Worm (Caenorhabditis elegans) whole organism, L1 larva: Measurements from ENCODE around the gene Y39A1A.9.

Experiments
- F16B12.6 ChIP-seq: fragments of 150-350 bp; optimal IDR thresholded peaks from 2 replicates; lab custom pipeline; 2014; ENCODE audit warnings: missing biosample characterization, missing genetic modification characterization
- Y116A8C.19 ChIP-seq: sonication (generic microtip); optimal IDR thresholded peaks from 2 replicates; lab custom pipeline; 2016; ENCODE audit warnings: missing compliant biosample characterization, missing genetic modification characterization, borderline replicate concordance
- aha-1 ChIP-seq: fragments of 150-350 bp; optimal IDR thresholded peaks from 2 replicates; lab custom pipeline; 2014; ENCODE audit warnings: missing biosample characterization, missing genetic modification characterization
- alr-1 ChIP-seq: fragments of 200-800 bp; sonication (Bioruptor generic); optimal IDR thresholded peaks from 2 replicates; lab custom pipeline; 2018; ENCODE audit warnings: borderline replicate concordance, mild to moderate bottlenecking, missing genetic modification characterization, missing compliant biosample characterization
- aly-2 ChIP-seq: fragments of 150-350 bp; optimal IDR thresholded peaks from 2 replicates; lab custom pipeline; 2014; ENCODE audit warnings: missing biosample characterization, missing genetic modification characterization
- blmp-1 ChIP-seq: fragments of 150-350 bp; optimal IDR thresholded peaks from 2 replicates; lab custom pipeline; 2014; ENCODE audit warnings: missing biosample characterization, missing genetic modification characterization
- ceh-8 ChIP-seq: fragments of 200-800 bp; sonication (Bioruptor generic); optimal IDR thresholded peaks from 2 replicates; lab custom pipeline; 2018; ENCODE audit warnings: mild to moderate bottlenecking, missing genetic modification characterization, moderate library complexity, missing compliant biosample characterization
- ceh-82 ChIP-seq, 3 experiments: fragments of 150-350 bp in 1 of 3; sonication (generic microtip) in 2 of 3; optimal IDR thresholded peaks; 2 replicates each; lab custom pipeline; 2014 to 2017; ENCODE audit warnings: missing biosample characterization in 3 of 3, missing genetic modification characterization in 3 of 3
- ces-1 ChIP-seq: fragments of 150-350 bp; optimal IDR thresholded peaks from 2 replicates; lab custom pipeline; 2014; ENCODE audit warnings: missing biosample characterization, missing genetic modification reagents, missing genetic modification characterization
- dpl-1 ChIP-seq, 3 experiments: fragments of 150-350 bp in 2 of 3; sonication (generic microtip) in 1 of 3; optimal IDR thresholded peaks; 2 replicates each; lab custom pipeline; 2014 to 2017; ENCODE audit warnings: missing biosample characterization in 3 of 3, missing genetic modification characterization in 3 of 3, missing genetic modification reagents in 3 of 3
- dsc-1 ChIP-seq: sonication (generic microtip); optimal IDR thresholded peaks from 2 replicates; lab custom pipeline; 2016; ENCODE audit warnings: mild to moderate bottlenecking, missing genetic modification characterization, missing compliant biosample characterization
- efl-1 ChIP-seq, 4 experiments: fragments of 150-350 bp; optimal IDR thresholded peaks in 3 of 4; peaks in 1 of 4; 1 replicate in 1 of 4; 2 replicates in 3 of 4; lab custom pipeline; 2014; ENCODE audit warnings: missing biosample characterization in 2 of 4, missing genetic modification characterization in 2 of 4, missing genetic modification reagents in 2 of 4
- efl-3 ChIP-seq: fragments of 200-800 bp; sonication (Bioruptor generic); optimal IDR thresholded peaks from 2 replicates; lab custom pipeline; 2018; ENCODE audit warnings: mild to moderate bottlenecking, missing genetic modification characterization, missing compliant biosample characterization
- egl-27 ChIP-seq, 2 experiments: fragments of 150-350 bp in 1 of 2; sonication (generic microtip); optimal IDR thresholded peaks; 3 replicates each; lab custom pipeline; 2017 to 2018; ENCODE audit warnings: missing biosample characterization in 2 of 2, missing genetic modification characterization in 2 of 2, missing genetic modification reagents in 2 of 2
- fkh-10 ChIP-seq: sonication (generic microtip); optimal IDR thresholded peaks from 2 replicates; lab custom pipeline; 2017; ENCODE audit warnings: missing biosample characterization, missing genetic modification reagents, missing genetic modification characterization
- fkh-4 ChIP-seq: sonication (generic microtip); optimal IDR thresholded peaks from 2 replicates; lab custom pipeline; 2016; ENCODE audit warnings: missing compliant biosample characterization, missing genetic modification characterization, borderline replicate concordance
- fos-1 ChIP-seq: fragments of 150-350 bp; optimal IDR thresholded peaks from 2 replicates; lab custom pipeline; 2014; ENCODE audit warnings: missing biosample characterization, missing genetic modification characterization
- hlh-17 ChIP-seq: fragments of 200-800 bp; sonication (Bioruptor generic); optimal IDR thresholded peaks from 2 replicates; lab custom pipeline; 2018; ENCODE audit warnings: missing genetic modification characterization, mild to moderate bottlenecking, missing compliant biosample characterization, moderate library complexity, borderline replicate concordance
- hpl-2 ChIP-seq: fragments of 150-350 bp; optimal IDR thresholded peaks from 2 replicates; lab custom pipeline; 2014; ENCODE audit warnings: missing biosample characterization, missing genetic modification reagents, missing genetic modification characterization
- isw-1 ChIP-seq: fragments of 200-800 bp; sonication (Bioruptor generic); IDR thresholded peaks from 2 replicates; pipeline ENCODE4 v1.3.6; 2022; ENCODE audit warnings: missing genetic modification characterization, missing compliant biosample characterization
- jun-1 ChIP-seq: fragments of 150-350 bp; optimal IDR thresholded peaks from 2 replicates; lab custom pipeline; 2014; ENCODE audit warnings: missing biosample characterization, missing genetic modification reagents, missing genetic modification characterization
- lin-14 ChIP-seq: fragments of 200-800 bp; sonication (Bioruptor generic); optimal IDR thresholded peaks from 2 replicates; lab custom pipeline; 2018; ENCODE audit warnings: mild to moderate bottlenecking, missing genetic modification characterization, moderate library complexity, missing compliant biosample characterization
- lin-15B ChIP-seq: fragments of 150-350 bp; sonication (generic microtip); optimal IDR thresholded peaks from 3 replicates; lab custom pipeline; 2014; ENCODE audit warnings: missing biosample characterization, missing genetic modification characterization
- lin-39 ChIP-seq: fragments of 150-350 bp; optimal IDR thresholded peaks from 2 replicates; lab custom pipeline; 2014; ENCODE audit warnings: missing biosample characterization, missing genetic modification reagents, missing genetic modification characterization
- lir-3 ChIP-seq: sonication (generic microtip); optimal IDR thresholded peaks from 2 replicates; lab custom pipeline; 2016; ENCODE audit warnings: mild to moderate bottlenecking, missing genetic modification characterization, moderate library complexity, missing compliant biosample characterization; ENCODE audit not compliant: poor library complexity
- lsy-2 ChIP-seq, 2 experiments: fragments of 150-350 bp; optimal IDR thresholded peaks; 2 replicates each; lab custom pipeline; 2014; ENCODE audit warnings: missing biosample characterization in 2 of 2, missing genetic modification characterization in 2 of 2
- mab-9 ChIP-seq: fragments of 200-800 bp; sonication (Bioruptor generic); IDR thresholded peaks from 2 replicates; pipeline ENCODE4 v1.3.6; 2022; ENCODE audit warnings: missing genetic modification reagents, missing genetic modification characterization, missing compliant biosample characterization
- mdl-1 ChIP-seq, 2 experiments: fragments of 150-350 bp; optimal IDR thresholded peaks; 2 replicates each; lab custom pipeline; 2014 to 2017; ENCODE audit warnings: missing biosample characterization in 2 of 2, missing genetic modification characterization in 2 of 2, inconsistent platforms in 1 of 2
- mef-2 ChIP-seq: fragments of 150-350 bp; optimal IDR thresholded peaks from 2 replicates; lab custom pipeline; 2014; ENCODE audit warnings: missing biosample characterization, missing genetic modification characterization
- nhr-12 ChIP-seq: sonication (generic microtip); optimal IDR thresholded peaks from 2 replicates; lab custom pipeline; 2017; ENCODE audit warnings: missing biosample characterization, missing genetic modification characterization
- nhr-28 ChIP-seq: fragments of 150-350 bp; optimal IDR thresholded peaks from 2 replicates; lab custom pipeline; 2014; ENCODE audit warnings: missing biosample characterization, missing genetic modification characterization
- nhr-47 ChIP-seq: sonication (generic microtip); optimal IDR thresholded peaks from 2 replicates; lab custom pipeline; 2016; ENCODE audit warnings: mild to moderate bottlenecking, missing genetic modification characterization, moderate library complexity, missing compliant biosample characterization
- nhr-76 ChIP-seq: sonication (generic microtip); optimal IDR thresholded peaks from 2 replicates; lab custom pipeline; 2017; ENCODE audit warnings: missing biosample characterization, missing genetic modification characterization
- nhr-77 ChIP-seq: fragments of 150-350 bp; optimal IDR thresholded peaks from 2 replicates; lab custom pipeline; 2014; ENCODE audit warnings: missing biosample characterization, missing genetic modification characterization
- nhr-84 ChIP-seq: sonication (generic microtip); optimal IDR thresholded peaks from 2 replicates; lab custom pipeline; 2017; ENCODE audit warnings: missing biosample characterization, missing genetic modification characterization
- pqm-1 ChIP-seq: sonication (generic microtip); optimal IDR thresholded peaks from 3 replicates; lab custom pipeline; 2017; ENCODE audit warnings: missing biosample characterization, missing genetic modification characterization
- skn-1 ChIP-seq: fragments of 150-350 bp; optimal IDR thresholded peaks from 2 replicates; lab custom pipeline; 2014; ENCODE audit warnings: missing biosample characterization, missing genetic modification characterization
- snpc-4 ChIP-seq: fragments of 150-350 bp; optimal IDR thresholded peaks from 2 replicates; lab custom pipeline; 2014; ENCODE audit warnings: missing biosample characterization, missing genetic modification characterization
- sox-4 ChIP-seq: sonication (generic microtip); optimal IDR thresholded peaks from 2 replicates; lab custom pipeline; 2016; ENCODE audit warnings: missing genetic modification characterization, missing compliant biosample characterization
- sptf-1 ChIP-seq: fragments of 150-350 bp; optimal IDR thresholded peaks from 2 replicates; lab custom pipeline; 2014; ENCODE audit warnings: missing biosample characterization, missing genetic modification characterization
- sup-37 ChIP-seq: fragments of 200-800 bp; sonication (Bioruptor generic); optimal IDR thresholded peaks from 2 replicates; lab custom pipeline; 2018; ENCODE audit warnings: mild to moderate bottlenecking, missing genetic modification characterization, missing compliant biosample characterization
- swsn-7 ChIP-seq: sonication (generic microtip); optimal IDR thresholded peaks from 2 replicates; lab custom pipeline; 2016; ENCODE audit warnings: missing genetic modification characterization, missing compliant biosample characterization
- tbx-2 ChIP-seq: sonication (generic microtip); optimal IDR thresholded peaks from 2 replicates; lab custom pipeline; 2016; ENCODE audit warnings: missing genetic modification characterization, missing compliant biosample characterization
- unc-130 ChIP-seq: fragments of 150-350 bp; optimal IDR thresholded peaks from 2 replicates; lab custom pipeline; 2017; ENCODE audit warnings: missing biosample characterization, missing genetic modification characterization, inconsistent platforms
- unc-30 ChIP-seq: sonication (generic microtip); optimal IDR thresholded peaks from 2 replicates; lab custom pipeline; 2017; ENCODE audit warnings: missing biosample characterization, missing genetic modification characterization
- unc-62 ChIP-seq: fragments of 150-350 bp; optimal IDR thresholded peaks from 2 replicates; lab custom pipeline; 2014; ENCODE audit warnings: missing biosample characterization, missing genetic modification reagents, missing genetic modification characterization
- unc-86 ChIP-seq: sonication (generic microtip); optimal IDR thresholded peaks from 2 replicates; lab custom pipeline; 2016; ENCODE audit warnings: missing genetic modification characterization, missing compliant biosample characterization
- xbp-1 ChIP-seq: sonication (generic microtip); optimal IDR thresholded peaks from 2 replicates; lab custom pipeline; 2016; ENCODE audit warnings: missing genetic modification characterization, missing compliant biosample characterization
- zag-1 ChIP-seq: fragments of 150-350 bp; optimal IDR thresholded peaks from 2 replicates; lab custom pipeline; 2014; ENCODE audit warnings: missing biosample characterization, missing genetic modification characterization
- zip-4 ChIP-seq: fragments of 200-800 bp; sonication (Bioruptor generic); optimal IDR thresholded peaks from 2 replicates; lab custom pipeline; 2018; ENCODE audit warnings: mild to moderate bottlenecking, missing genetic modification characterization, moderate library complexity, missing compliant biosample characterization
- ztf-11 ChIP-seq, 2 experiments: sonication (generic microtip); optimal IDR thresholded peaks; 2 replicates each; lab custom pipeline; 2016 to 2017; ENCODE audit warnings: missing genetic modification characterization in 2 of 2, missing biosample characterization in 1 of 2, missing compliant biosample characterization in 1 of 2
- ztf-4 ChIP-seq: fragments of 150-350 bp; optimal IDR thresholded peaks from 2 replicates; lab custom pipeline; 2014; ENCODE audit warnings: missing biosample characterization, missing genetic modification characterization

Gene Y39A1A.9

ce11 chrIII:10599699-10600098 lies 33.6 kb downstream of the Y39A1A.9 start (continued):
- TF ChIP-seq aly-2 (tag; lab: Kevin White, UChicago) (peak; percentile 13), nhr-77 (tag; lab: Kevin White, UChicago) (peak; percentile 35), hpl-2 (GFP tag; lab: Kevin White, UChicago) (no peak), ces-1 (GFP tag; lab: Kevin White, UChicago) (no peak), dpl-1 (GFP tag; optimal IDR thresholded peaks at IDR 0.05; lab: Kevin White, UChicago) (peak; percentile 52 to 79 (median 74)), tbx-2 (tag; lab: Kevin White, UChicago) (peak; percentile 70), pqm-1 (tag; lab: Kevin White, UChicago) (no peak), aha-1 (tag; lab: Kevin White, UChicago) (no peak), jun-1 (tag; lab: Kevin White, UChicago) (peak; percentile 46), unc-62 (no peak), unc-86 (tag; lab: Kevin White, UChicago) (peak; percentile 57), Y116A8C.19 (tag; lab: Kevin White, UChicago) (no peak), egl-27 (tag; optimal IDR thresholded peaks at IDR 0.05; lab: Kevin White, UChicago) (no peak), zip-4 (GFP tag; lab: Kevin White, UChicago) (no peak), ztf-4 (peak; percentile 15), fos-1 (tag; lab: Kevin White, UChicago) (peak; percentile 49), sup-37 (GFP tag; lab: Kevin White, UChicago) (no peak), alr-1 (tag; lab: Kevin White, UChicago) (no peak), hlh-17 (no peak), unc-30 (tag; lab: Kevin White, UChicago) (no peak), isw-1 (GFP tag; lab: Robert Waterston, UW) (0 out of 2 replicates have a peak, but pooled peaks have one; percentile 36), lir-3 (tag; lab: Kevin White, UChicago) (peak; percentile 44), mdl-1 (tag; optimal IDR thresholded peaks at IDR 0.05; lab: Kevin White, UChicago) (peak in 1 of 2 experiments; percentile 85), ztf-11 (tag; optimal IDR thresholded peaks at IDR 0.05; lab: Kevin White, UChicago) (peak in 1 of 2 experiments; percentile 26), xbp-1 (tag; lab: Kevin White, UChicago) (peak; percentile 62), skn-1 (peak; percentile 68), sptf-1 (tag; lab: Kevin White, UChicago) (no peak), fkh-4 (tag; lab: Kevin White, UChicago) (no peak), swsn-7 (tag; lab: Kevin White, UChicago) (peak; percentile 74), blmp-1 (tag; lab: Kevin White, UChicago) (peak; percentile 59), mef-2 (tag; lab: Kevin White, UChicago) (no peak), lin-14 (GFP tag; lab: Kevin White, UChicago) (no peak), unc-130 (peak; percentile 62), efl-1 (optimal IDR thresholded peaks at IDR 0.05; lab: Kevin White, UChicago) (peak; percentile 71 to 73), efl-1 (GFP tag; optimal IDR thresholded peaks at IDR 0.05 in 1 of 2; lab: Kevin White, UChicago) (peak; percentile 74 to 97), snpc-4 (tag; lab: Kevin White, UChicago) (peak; percentile 32), lsy-2 (tag; optimal IDR thresholded peaks at IDR 0.05; lab: Kevin White, UChicago) (peak; percentile 78 to 85), efl-3 (GFP tag; lab: Kevin White, UChicago) (no peak), lin-39 (tag; lab: Kevin White, UChicago) (peak; percentile 52), nhr-47 (tag; lab: Kevin White, UChicago) (peak; percentile 77), dsc-1 (tag; lab: Kevin White, UChicago) (peak; percentile 41), nhr-84 (tag; lab: Kevin White, UChicago) (no peak), ceh-8 (peak; percentile 3), nhr-76 (tag; lab: Kevin White, UChicago) (no peak), lin-15B (tag; lab: Kevin White, UChicago) (peak; percentile 18), sox-4 (tag; lab: Kevin White, UChicago) (no peak), fkh-10 (GFP tag; lab: Kevin White, UChicago) (no peak), mab-9 (GFP tag; lab: Robert Waterston, UW) (0 out of 2 replicates have a peak, but pooled peaks have one; percentile 31), zag-1 (tag; lab: Kevin White, UChicago) (peak; percentile 24), ceh-82 (tag; optimal IDR thresholded peaks at IDR 0.05; lab: Kevin White, UChicago) (peak; percentile 19 to 61 (median 38)), nhr-12 (tag; lab: Kevin White, UChicago) (no peak), F16B12.6 (tag; lab: Kevin White, UChicago) (peak; percentile 95), nhr-28 (tag; lab: Kevin White, UChicago) (no peak)
